Comparison of ENCODE assay signal across 5 worm cellular contexts in genomic region chrIV:605431-605830, ce11.
A peak's percentile ranks its signal among the peaks of the same experiment; 100 is the strongest.
TF ChIP-seq lines count a peak whose summit lies in the region.

No protein-coding gene starts in this region.

TF ChIP-seq in whole organism, L1 larva, 84 proteins besides CTCF, POLR2A, EP300 and RAD21:
- peak; percentile 91 for TF ChIP-seq ceh-8 (GFP tag; optimal IDR thresholded peaks at IDR 0.05; lab: Kevin White, UChicago)
- no peak for TF ChIP-seq blmp-1 (tag; optimal IDR thresholded peaks at IDR 0.05; lab: Kevin White, UChicago)

TF ChIP-seq in whole organism, L4 larva, 104 proteins besides CTCF, POLR2A, EP300 and RAD21:
- 0 out of 2 replicates have a peak, but pooled peaks have one; percentile 28 for TF ChIP-seq nhr-41 (GFP tag; IDR thresholded peaks at IDR 0.05; lab: Robert Waterston, UW)
- peak; percentile 99; the same call in 1 of the 2 replicates for TF ChIP-seq pha-4 (GFP tag; IDR thresholded peaks at IDR 0.05; lab: Robert Waterston, UW)
- no peak for TF ChIP-seq pha-4 (tag; optimal IDR thresholded peaks at IDR 0.05; lab: Kevin White, UChicago)
- TF ChIP-seq set-16 (GFP tag; IDR thresholded peaks at IDR 0.05; lab: Robert Waterston, UW): peak; percentile 99
- TF ChIP-seq Y105C5A.15 (GFP tag; IDR thresholded peaks at IDR 0.05; lab: Robert Waterston, UW): no peak
- TF ChIP-seq Y75B8A.6 (GFP tag; IDR thresholded peaks at IDR 0.05; lab: Robert Waterston, UW): no peak
- TF ChIP-seq Y48G9A.11 (GFP tag; IDR thresholded peaks at IDR 0.05; lab: Robert Waterston, UW): 0 out of 2 replicates have a peak, but pooled peaks have one; percentile 36
- TF ChIP-seq egl-43 (GFP tag; IDR thresholded peaks at IDR 0.05; lab: Robert Waterston, UW): 0 out of 2 replicates have a peak, but pooled peaks have one; percentile 47

TF ChIP-seq in whole organism, early embryonic, 17 proteins besides CTCF, POLR2A, EP300 and RAD21:
- peak; percentile 17; the same call in 1 of the 2 replicates for TF ChIP-seq pes-1 (GFP tag; IDR thresholded peaks at IDR 0.05; lab: Robert Waterston, UW)
- no peak for TF ChIP-seq flt-1 (GFP tag; IDR thresholded peaks at IDR 0.05; lab: Robert Waterston, UW)

TF ChIP-seq in whole organism, mixed stage, embryonic, 35 proteins besides CTCF, POLR2A, EP300 and RAD21:
- TF ChIP-seq cnd-1 (tag; optimal IDR thresholded peaks at IDR 0.05; lab: Kevin White, UChicago) (no peak), ceh-39 (tag; optimal IDR thresholded peaks at IDR 0.05; lab: Kevin White, UChicago) (no peak), bed-3 (GFP tag; optimal IDR thresholded peaks at IDR 0.05; lab: Kevin White, UChicago) (peak; percentile 14), sptf-1 (tag; optimal IDR thresholded peaks at IDR 0.05; lab: Kevin White, UChicago) (peak; percentile 18), ceh-83 (GFP tag; optimal IDR thresholded peaks at IDR 0.05; lab: Kevin White, UChicago) (no peak), mls-2 (tag; optimal IDR thresholded peaks at IDR 0.05; lab: Kevin White, UChicago) (peak; percentile 27)
TF ChIP-seq in whole organism, mixed stage, embryonic: peak in this region for 3.

TF ChIP-seq in whole organism, young adult, 124 proteins besides CTCF, POLR2A, EP300 and RAD21:
- TF ChIP-seq Y53G8AR.9 (GFP tag; conservative IDR thresholded peaks at IDR 0.05; lab: Robert Waterston, UW) (no peak), ekl-4 (GFP tag; IDR thresholded peaks at IDR 0.05; lab: Robert Waterston, UW) (no peak), lin-26 (GFP tag; IDR thresholded peaks at IDR 0.05; lab: Robert Waterston, UW) (0 out of 2 replicates have a peak, but pooled peaks have one; percentile 12), egrh-3 (GFP tag; IDR thresholded peaks at IDR 0.05; lab: Robert Waterston, UW) (peak; percentile 100), ztf-28 (GFP tag; IDR thresholded peaks at IDR 0.05; lab: Robert Waterston, UW) (no peak), mcd-1 (GFP tag; IDR thresholded peaks at IDR 0.05; lab: Robert Waterston, UW) (peak; percentile 71; the same call in 1 of the 2 replicates), zfh-2 (GFP tag; conservative IDR thresholded peaks at IDR 0.05; lab: Robert Waterston, UW) (peak; percentile 84), ceh-79 (tag; optimal IDR thresholded peaks at IDR 0.05; lab: Kevin White, UChicago) (no peak), mes-4 (tag; optimal IDR thresholded peaks at IDR 0.05; lab: Kevin White, UChicago) (no peak), akir-1 (GFP tag; optimal IDR thresholded peaks at IDR 0.05; lab: Kevin White, UChicago) (no peak)
